Worm (Caenorhabditis elegans): ENCODE measurements around the gene cdc-25.4.
A peak's percentile ranks its signal among the peaks of the same experiment; 100 is the strongest.

Gene cdc-25.4

DNA sequence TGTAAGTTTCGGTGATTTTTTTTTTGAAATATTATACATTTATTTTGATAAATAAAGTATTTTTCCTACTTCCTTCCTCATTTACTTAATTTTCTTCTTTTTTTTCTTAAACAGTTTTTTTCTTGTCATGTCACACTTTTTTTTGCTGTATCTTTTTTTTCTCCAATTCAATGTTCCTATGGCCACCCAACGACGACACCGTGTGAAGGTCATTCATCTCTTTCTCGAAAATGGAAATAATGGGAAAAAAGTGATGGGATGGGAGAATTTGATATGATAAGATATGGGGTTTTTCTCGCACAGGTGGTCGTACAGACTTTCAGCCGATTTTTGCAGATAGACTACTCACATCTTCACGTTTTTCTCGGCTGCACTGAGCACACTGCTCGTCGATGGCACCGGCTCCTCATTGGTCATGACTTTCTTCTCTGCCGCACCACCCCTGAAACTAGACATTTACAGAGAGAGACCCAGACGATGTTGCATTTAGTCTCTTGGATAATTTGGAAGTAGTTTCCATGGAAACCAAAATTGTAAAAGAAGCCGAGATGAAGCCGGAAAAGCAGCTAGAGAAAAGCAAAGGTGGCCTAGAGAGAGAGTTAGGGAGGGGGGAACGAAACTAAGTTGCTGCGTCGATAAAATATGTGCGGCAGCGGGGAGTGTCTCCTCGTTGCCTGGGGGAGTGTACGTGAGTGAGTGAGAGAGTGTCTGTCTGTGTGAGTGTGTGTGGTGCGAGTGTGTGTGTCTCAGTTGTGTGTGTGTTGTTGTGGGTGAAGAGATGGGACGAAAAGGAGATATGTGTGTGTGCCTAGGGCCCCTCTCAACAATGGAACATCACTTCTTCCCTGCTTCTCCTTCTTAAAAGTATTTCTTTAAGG, 20.1 kb downstream of the cdc-25.4 start, which contains the start of gene daf-19 (continued):
- no peak for TF ChIP-seq aly-2 (tag; optimal IDR thresholded peaks at IDR 0.05)
- no peak for TF ChIP-seq nhr-76 (tag; optimal IDR thresholded peaks at IDR 0.05)
- no peak for TF ChIP-seq nhr-28 (tag; optimal IDR thresholded peaks at IDR 0.05)
- no peak for TF ChIP-seq C04F5.9 (tag; optimal IDR thresholded peaks at IDR 0.05)
- TF ChIP-seq zag-1 (tag; optimal IDR thresholded peaks at IDR 0.05), result no peak
- no peak for TF ChIP-seq unc-62 (GFP tag; optimal IDR thresholded peaks at IDR 0.05)
- no peak for TF ChIP-seq hpl-2 (GFP tag; optimal IDR thresholded peaks at IDR 0.05)
- TF ChIP-seq blmp-1 (tag; optimal IDR thresholded peaks at IDR 0.05), result peak; percentile 59
- TF ChIP-seq fkh-4 (tag; optimal IDR thresholded peaks at IDR 0.05; ENCODE audit: borderline replicate concordance), result no peak

DNA sequence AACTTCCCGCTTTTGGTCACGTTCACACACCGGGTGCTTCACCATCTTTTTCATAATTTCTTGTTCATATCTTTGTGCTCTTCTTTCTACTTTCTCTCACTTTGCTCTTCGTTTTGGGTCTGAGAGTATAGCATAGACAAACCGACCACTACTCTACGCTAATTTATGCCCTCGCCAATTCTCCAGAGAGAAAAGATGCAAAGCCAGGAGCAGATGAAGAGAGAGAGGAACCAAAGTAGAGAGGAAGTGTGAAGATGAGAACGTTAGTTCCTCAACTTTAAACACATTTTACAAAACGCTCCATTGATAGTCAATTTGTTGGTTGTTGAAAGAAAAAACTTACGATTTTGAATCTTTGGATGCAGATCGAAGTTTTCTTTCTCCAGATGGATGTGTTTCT, 21.5 kb downstream of the cdc-25.4 start:
- TF ChIP-seq nhr-20 (tag; optimal IDR thresholded peaks at IDR 0.05) (no peak), lsy-2 (tag; optimal IDR thresholded peaks at IDR 0.05) (no peak), efl-1 (optimal IDR thresholded peaks at IDR 0.05) (no peak), efl-1 (GFP tag; optimal IDR thresholded peaks at IDR 0.05 in 1 of 2) (peak in 1 of 2 experiments; percentile 91), egl-13 (tag; optimal IDR thresholded peaks at IDR 0.05) (no peak), isw-1 (GFP tag; IDR thresholded peaks at IDR 0.05) (no peak), nhr-28 (tag; optimal IDR thresholded peaks at IDR 0.05) (no peak)

- TF ChIP-seq pag-3 (tag; optimal IDR thresholded peaks at IDR 0.05; ENCODE audit: borderline replicate concordance, insufficient read depth) (no peak), dsc-1 (tag; optimal IDR thresholded peaks at IDR 0.05) (peak; percentile 37), nhr-20 (tag; optimal IDR thresholded peaks at IDR 0.05) (no peak), hlh-17 (GFP tag; optimal IDR thresholded peaks at IDR 0.05; ENCODE audit: borderline replicate concordance) (no peak), unc-30 (tag; optimal IDR thresholded peaks at IDR 0.05) (no peak), irx-1 (tag; optimal IDR thresholded peaks at IDR 0.05) (no peak), tlp-1 (tag; optimal IDR thresholded peaks at IDR 0.05) (no peak), snu-23 (GFP tag; optimal IDR thresholded peaks at IDR 0.05) (no peak), sox-4 (tag; optimal IDR thresholded peaks at IDR 0.05) (no peak), F16B12.6 (tag; optimal IDR thresholded peaks at IDR 0.05) (no peak), fkh-8 (tag; optimal IDR thresholded peaks at IDR 0.05) (peak; percentile 57), sptf-1 (tag; optimal IDR thresholded peaks at IDR 0.05) (no peak), nhr-85 (tag) (no peak), lsy-2 (tag; optimal IDR thresholded peaks at IDR 0.05) (no peak), fos-1 (tag; optimal IDR thresholded peaks at IDR 0.05) (no peak), ztf-4 (tag; optimal IDR thresholded peaks at IDR 0.05) (no peak)
Measured at ce11 chrII:10166365-10166764, 22.9 kb downstream of the cdc-25.4 start.

DNA sequence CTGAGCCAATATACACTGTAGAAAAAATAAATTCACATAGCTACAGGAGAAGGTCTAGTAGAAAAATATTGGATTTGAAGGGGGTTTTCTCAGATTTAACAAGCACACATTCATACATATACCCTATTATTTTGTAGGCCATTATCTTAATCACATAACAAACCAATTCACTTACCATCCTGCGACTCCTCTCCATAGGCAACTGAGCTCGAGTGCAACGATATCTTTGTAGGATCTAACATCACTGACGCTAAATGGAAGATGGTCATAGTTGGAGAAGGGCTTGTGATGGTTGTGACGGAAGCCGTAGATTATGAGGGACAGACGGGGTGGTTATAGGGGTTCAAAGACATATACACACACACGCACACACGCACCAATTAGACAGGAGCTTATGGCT, 25.1 kb downstream of the cdc-25.4 start:
- TF ChIP-seq efl-1 (optimal IDR thresholded peaks at IDR 0.05), result no peak
- peak in 1 of 2 experiments; percentile 59 for TF ChIP-seq efl-1 (GFP tag; optimal IDR thresholded peaks at IDR 0.05 in 1 of 2)
- TF ChIP-seq alr-1 (tag; optimal IDR thresholded peaks at IDR 0.05; ENCODE audit: borderline replicate concordance), result no peak

- TF ChIP-seq fkh-8 (tag; optimal IDR thresholded peaks at IDR 0.05) (peak; percentile 63), unc-130 (tag; optimal IDR thresholded peaks at IDR 0.05) (no peak)
Measured at ce11 chrII:10162785-10163184, 26.5 kb downstream of the cdc-25.4 start.

DNA sequence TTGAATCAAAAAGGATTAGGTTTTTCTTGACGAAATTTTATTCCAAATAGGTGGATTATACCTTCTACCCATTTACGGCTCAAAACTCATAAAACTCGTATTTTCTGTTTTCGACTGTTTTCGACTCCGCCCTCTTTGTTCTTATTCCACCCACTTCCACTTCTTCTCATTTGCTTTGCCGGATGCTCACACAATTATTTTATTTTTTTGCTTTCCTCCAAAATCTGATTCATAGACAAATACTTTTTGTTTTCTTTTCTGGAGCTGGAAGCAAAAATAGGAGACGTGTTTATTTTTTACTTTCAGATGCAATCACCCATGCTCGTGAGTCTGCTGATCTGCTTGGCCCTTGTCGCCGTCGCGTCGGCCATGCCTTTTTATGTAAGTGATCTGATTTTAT, 34.2 kb downstream of the cdc-25.4 start, which contains the start of gene nlp-63:
Gene nlp-63 (plus strand): TSS at position 301 of the 400 bp plus-strand sequence.
- TF ChIP-seq egl-13 (tag; optimal IDR thresholded peaks at IDR 0.05), result no peak
- TF ChIP-seq ceh-90 (tag; optimal IDR thresholded peaks at IDR 0.05), result no peak
- TF ChIP-seq lin-15B (tag; optimal IDR thresholded peaks at IDR 0.05), result no peak
- TF ChIP-seq efl-3 (GFP tag; optimal IDR thresholded peaks at IDR 0.05), result no peak
- no peak for TF ChIP-seq ces-1 (GFP tag; optimal IDR thresholded peaks at IDR 0.05)
- no peak for TF ChIP-seq unc-62 (GFP tag; optimal IDR thresholded peaks at IDR 0.05)
- TF ChIP-seq pqm-1 (tag; optimal IDR thresholded peaks at IDR 0.05), result no peak
- TF ChIP-seq pag-3 (tag; optimal IDR thresholded peaks at IDR 0.05; ENCODE audit: borderline replicate concordance, insufficient read depth), result no peak

All from whole organism, L1 larva.